Fruit fly (Drosophila melanogaster) whole organism: ENCODE measurements around the gene CG42729.

Experiments
- CG8478 ChIP-seq: fragments of >200 bp; optimal IDR thresholded peaks from 2 replicates; lab custom pipeline; 2018; ENCODE audit warnings: inconsistent platforms
- Dll ChIP-seq: fragments of >200 bp; optimal IDR thresholded peaks from 2 replicates; lab custom pipeline; 2017
- EcR ChIP-seq, 2 experiments: fragments of >200 bp; optimal IDR thresholded peaks; 2 replicates each; lab custom pipeline; 2017; ENCODE audit warnings: missing biosample characterization in 2 of 2, missing genetic modification characterization in 2 of 2, missing genetic modification reagents in 2 of 2
- pan ChIP-seq: fragments of >200 bp; optimal IDR thresholded peaks from 2 replicates; lab custom pipeline; 2017
- psq ChIP-seq: fragments of >200 bp; optimal IDR thresholded peaks from 2 replicates; lab custom pipeline; 2017
- usp ChIP-seq: fragments of >200 bp; optimal IDR thresholded peaks from 2 replicates; lab custom pipeline; 2017; ENCODE audit warnings: missing biosample characterization, missing genetic modification characterization, mixed read lengths

DNA sequence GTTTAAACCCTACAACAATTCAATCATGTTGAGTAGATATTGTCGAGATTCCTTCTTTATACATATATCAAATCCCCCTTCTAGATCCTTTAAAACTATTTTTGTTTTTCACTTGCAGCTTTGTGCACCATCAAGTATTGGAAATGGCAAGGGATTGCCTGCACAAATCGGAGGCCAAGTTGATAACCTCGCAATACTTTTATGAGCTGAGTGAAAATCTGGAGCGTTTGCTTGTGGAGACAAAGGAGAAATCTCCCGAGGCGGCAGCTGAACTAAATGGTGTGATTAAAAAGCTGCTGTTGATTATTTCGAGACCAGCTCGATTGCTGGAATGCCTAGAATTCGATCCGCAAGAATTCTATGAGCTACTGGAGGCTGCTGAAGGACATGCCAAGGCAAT, 43.3 kb upstream of the CG42729 start:
- no peak for TF ChIP-seq pan
- no peak for TF ChIP-seq CG8478 (lab: Kevin White, UChicago)
- no peak for TF ChIP-seq psq (lab: Kevin White, UChicago)
- TF ChIP-seq Dll (lab: Kevin White, UChicago), result no peak
- no peak for TF ChIP-seq usp (GFP tag; lab: Kevin White, UChicago)
- no peak for TF ChIP-seq EcR (GFP tag; optimal IDR thresholded peaks at IDR 0.05; lab: Kevin White, UChicago)
